Fruit fly (Drosophila melanogaster) whole organism, prepupa: Measurements from ENCODE around the gene CG46468.

ENCODE experiments used
- CG6163 ChIP-seq: fragments of 200-800 bp; sonication (Bioruptor generic); IDR thresholded peaks from 3 replicates; pipeline ENCODE4 v1.3.6; 2022; ENCODE audit warnings: missing biosample characterization, missing genetic modification characterization
- Hr38 ChIP-seq: sonication (Bioruptor generic); optimal IDR thresholded peaks from 2 replicates; lab custom pipeline; 2016; ENCODE audit warnings: missing biosample characterization, missing genetic modification characterization
- svp ChIP-seq: fragments of 200-800 bp; sonication (Bioruptor generic); peaks from one replicate; lab custom pipeline; 2016; ENCODE audit warnings: missing biosample characterization, missing genetic modification characterization

- no peak for TF ChIP-seq Hr38
- TF ChIP-seq CG6163 (GFP tag; lab: Robert Waterston, UW): no peak
- TF ChIP-seq svp (GFP tag; lab: Kevin White, UChicago): no peak
Measured at dm6 chr2L:9512401-9513198, 52.6 kb downstream of the CG46468 start.
